Fruit fly (Drosophila melanogaster): ENCODE data around the gene CG13251.

The CG13251 gene

dm6 chr3L:20630602-20631001, 6.4 kb upstream of the CG13251 start (continued):
- TF ChIP-seq en (GFP tag; optimal IDR thresholded peaks at IDR 0.05) (peak; percentile 22), CG8765 (GFP tag; IDR thresholded peaks at IDR 0.05) (no peak), CG14667 (GFP tag; IDR thresholded peaks at IDR 0.05) (no peak), fru (optimal IDR thresholded peaks at IDR 0.05) (no peak), CG12155 (GFP tag; optimal IDR thresholded peaks at IDR 0.05) (peak; percentile 2), gro (GFP tag; optimal IDR thresholded peaks at IDR 0.05) (no peak), bowl (GFP tag; IDR thresholded peaks at IDR 0.05) (no peak), CG12391 (tag; optimal IDR thresholded peaks at IDR 0.05) (peak; percentile 44), cato (GFP tag; optimal IDR thresholded peaks at IDR 0.05; ENCODE audit: borderline replicate concordance) (peak; percentile 27), p53 (GFP tag; optimal IDR thresholded peaks at IDR 0.05) (no peak), pb (GFP tag; optimal IDR thresholded peaks at IDR 0.05) (no peak), her (GFP tag; optimal IDR thresholded peaks at IDR 0.05) (no peak), bigmax (GFP tag; optimal IDR thresholded peaks at IDR 0.05) (no peak), CG12744 (GFP tag; optimal IDR thresholded peaks at IDR 0.05) (no peak), CG8359 (GFP tag; optimal IDR thresholded peaks at IDR 0.05; ENCODE audit: borderline replicate concordance) (no peak), CG1647 (GFP tag; optimal IDR thresholded peaks at IDR 0.05) (peak; percentile 13), lbe (GFP tag; optimal IDR thresholded peaks at IDR 0.05) (no peak), vfl (GFP tag; optimal IDR thresholded peaks at IDR 0.05) (no peak), tup (GFP tag; optimal IDR thresholded peaks at IDR 0.05) (no peak), Optix (GFP tag; IDR thresholded peaks at IDR 0.05) (no peak), ara (GFP tag; IDR thresholded peaks at IDR 0.05) (peak; percentile 8; the same call in 1 of the 2 replicates), emc (GFP tag; optimal IDR thresholded peaks at IDR 0.05) (no peak), Bteb2 (GFP tag; optimal IDR thresholded peaks at IDR 0.05) (no peak), dpn (GFP tag; optimal IDR thresholded peaks at IDR 0.05) (peak; percentile 8 to 12), ATbp (GFP tag; optimal IDR thresholded peaks at IDR 0.05) (no peak), NfI (GFP tag; optimal IDR thresholded peaks at IDR 0.05) (no peak), CG31388 (GFP tag; optimal IDR thresholded peaks at IDR 0.05) (no peak), crc (GFP tag; optimal IDR thresholded peaks at IDR 0.05) (no peak), ERR (GFP tag; optimal IDR thresholded peaks at IDR 0.05) (no peak), bsh (GFP tag; optimal IDR thresholded peaks at IDR 0.05) (peak in 1 of 2 experiments; percentile 60), Sry-β (GFP tag; optimal IDR thresholded peaks at IDR 0.05) (no peak), CG10462 (GFP tag; optimal IDR thresholded peaks at IDR 0.05) (peak; percentile 35), sc (optimal IDR thresholded peaks at IDR 0.05) (no peak), sc (GFP tag; optimal IDR thresholded peaks at IDR 0.05) (peak; percentile 35), Xrp1 (GFP tag; IDR thresholded peaks at IDR 0.05) (peak; percentile 66), da (GFP tag; optimal IDR thresholded peaks at IDR 0.05) (no peak), Antp (GFP tag; optimal IDR thresholded peaks at IDR 0.05) (peak; percentile 17), CTCF (GFP tag; optimal IDR thresholded peaks at IDR 0.05) (no peak), ac (GFP tag; optimal IDR thresholded peaks at IDR 0.05) (no peak), CG18599 (GFP tag; optimal IDR thresholded peaks at IDR 0.05) (no peak), schlank (tag; optimal IDR thresholded peaks at IDR 0.05) (no peak), peb (GFP tag; IDR thresholded peaks at IDR 0.05) (no peak), usp (GFP tag; optimal IDR thresholded peaks at IDR 0.05) (no peak), CG11247 (GFP tag; IDR thresholded peaks at IDR 0.05) (no peak), CG8281 (tag; optimal IDR thresholded peaks at IDR 0.05) (no peak), ttk (GFP tag; IDR thresholded peaks at IDR 0.05) (peak; percentile 18; the same call in 1 of the 2 replicates), Kr (GFP tag; optimal IDR thresholded peaks at IDR 0.05) (no peak), CG4707 (GFP tag; optimal IDR thresholded peaks at IDR 0.05) (no peak), CG15073 (GFP tag; optimal IDR thresholded peaks at IDR 0.05) (no peak), CG30403 (GFP tag; optimal IDR thresholded peaks at IDR 0.05) (peak; percentile 57), CG15479 (GFP tag; optimal IDR thresholded peaks at IDR 0.05) (no peak), zf30C (GFP tag; optimal IDR thresholded peaks at IDR 0.05) (no peak), Oli (tag; optimal IDR thresholded peaks at IDR 0.05) (peak; percentile 58)
